Fruit fly (Drosophila melanogaster) whole organism, pupa: ENCODE measurements around the gene CG18675.

ENCODE experiments used
- CG17806 ChIP-seq: fragments of 200-800 bp; sonication (Bioruptor generic); optimal IDR thresholded peaks from 2 replicates; lab custom pipeline; 2018; ENCODE audit warnings: missing biosample characterization, mild to moderate bottlenecking, missing genetic modification characterization, moderate library complexity
- CG34367 ChIP-seq: fragments of 200-800 bp; sonication (Bioruptor generic); optimal IDR thresholded peaks from 2 replicates; lab custom pipeline; 2018; ENCODE audit warnings: missing biosample characterization, mild to moderate bottlenecking, missing genetic modification characterization
- Pif1A ChIP-seq: fragments of 200-800 bp; sonication (Bioruptor generic); optimal IDR thresholded peaks from 3 replicates; lab custom pipeline; 2016; ENCODE audit warnings: missing biosample characterization, missing genetic modification characterization
- fd96Ca ChIP-seq: fragments of 200-800 bp; sonication (Bioruptor generic); IDR thresholded peaks from 3 replicates; pipeline ENCODE4 v1.3.6; 2022; ENCODE audit warnings: missing biosample characterization, missing genetic modification characterization

dm6 chr3L:4221226-4221770 is 47.6 kb downstream of the CG18675 start:
- TF ChIP-seq CG34367 (no peak), fd96Ca (GFP tag; lab: Robert Waterston, UW) (no peak; the same call in 2 of the 3 replicates), Pif1A (GFP tag; lab: Kevin White, UChicago) (no peak), CG17806 (tag; lab: Kevin White, UChicago) (no peak)
